Worm (Caenorhabditis elegans): ENCODE data around the gene C01G10.15.

C01G10.15 gene

ce11 chrV:15082291-15082690 lies 4.8 kb downstream of the C01G10.15 start, which contains the start of the genes C01G10.10 and C01G10.9 (continued):
- TF ChIP-seq ets-5 (GFP tag; IDR thresholded peaks at IDR 0.05) (no peak), ceh-8 (GFP tag; optimal IDR thresholded peaks at IDR 0.05) (no peak), nhr-12 (tag; optimal IDR thresholded peaks at IDR 0.05) (no peak), mab-9 (GFP tag; IDR thresholded peaks at IDR 0.05) (peak; percentile 78; the same call in 1 of the 2 replicates), nhr-19 (GFP tag; conservative IDR thresholded peaks at IDR 0.05) (peak; percentile 73), tlp-1 (tag; optimal IDR thresholded peaks at IDR 0.05) (no peak), snu-23 (GFP tag; optimal IDR thresholded peaks at IDR 0.05) (peak; percentile 86), fkh-4 (tag; optimal IDR thresholded peaks at IDR 0.05; ENCODE audit: borderline replicate concordance) (peak; percentile 94), nhr-90 (tag; optimal IDR thresholded peaks at IDR 0.05; ENCODE audit: poor library complexity) (peak; percentile 92), C04F5.9 (tag; optimal IDR thresholded peaks at IDR 0.05) (peak; percentile 83), fos-1 (tag; optimal IDR thresholded peaks at IDR 0.05) (no peak), dpl-1 (GFP tag; optimal IDR thresholded peaks at IDR 0.05) (peak; percentile 45 to 67 (median 56)), Y116A8C.19 (tag; optimal IDR thresholded peaks at IDR 0.05; ENCODE audit: borderline replicate concordance) (peak; percentile 70), sptf-1 (tag; optimal IDR thresholded peaks at IDR 0.05) (no peak), zip-4 (GFP tag; optimal IDR thresholded peaks at IDR 0.05) (peak; percentile 20), efl-1 (optimal IDR thresholded peaks at IDR 0.05) (peak; percentile 40 to 68), efl-1 (GFP tag; optimal IDR thresholded peaks at IDR 0.05 in 1 of 2) (peak; percentile 52 to 95), zag-1 (tag; optimal IDR thresholded peaks at IDR 0.05) (no peak), nhr-237 (tag; optimal IDR thresholded peaks at IDR 0.05) (no peak), unc-130 (tag; optimal IDR thresholded peaks at IDR 0.05) (peak; percentile 34), F16B12.6 (tag; optimal IDR thresholded peaks at IDR 0.05) (no peak), isw-1 (GFP tag; IDR thresholded peaks at IDR 0.05) (peak; percentile 46; the same call in 1 of the 2 replicates), swsn-7 (tag; optimal IDR thresholded peaks at IDR 0.05) (peak; percentile 83), nhr-71 (tag; optimal IDR thresholded peaks at IDR 0.05) (peak; percentile 87), hlh-17 (GFP tag; optimal IDR thresholded peaks at IDR 0.05; ENCODE audit: borderline replicate concordance) (no peak), alr-1 (tag; optimal IDR thresholded peaks at IDR 0.05; ENCODE audit: borderline replicate concordance) (no peak), lir-3 (tag; optimal IDR thresholded peaks at IDR 0.05; ENCODE audit: poor library complexity) (peak; percentile 96), lin-14 (GFP tag; optimal IDR thresholded peaks at IDR 0.05) (peak; percentile 69), C34B4.2 (tag; optimal IDR thresholded peaks at IDR 0.05) (no peak), nhr-47 (tag; optimal IDR thresholded peaks at IDR 0.05) (peak; percentile 86), mep-1 (tag; optimal IDR thresholded peaks at IDR 0.05) (peak; percentile 79), aly-2 (tag; optimal IDR thresholded peaks at IDR 0.05) (no peak), xbp-1 (tag; optimal IDR thresholded peaks at IDR 0.05) (peak; percentile 77), fkh-10 (GFP tag; optimal IDR thresholded peaks at IDR 0.05) (no peak), unc-86 (tag; optimal IDR thresholded peaks at IDR 0.05) (peak; percentile 46), lsy-2 (tag; optimal IDR thresholded peaks at IDR 0.05) (peak; percentile 68 to 70), aha-1 (tag; optimal IDR thresholded peaks at IDR 0.05) (no peak), egl-27 (tag; optimal IDR thresholded peaks at IDR 0.05) (no peak), lin-39 (tag; optimal IDR thresholded peaks at IDR 0.05) (no peak)

- TF ChIP-seq pag-3 (tag; optimal IDR thresholded peaks at IDR 0.05; ENCODE audit: borderline replicate concordance, insufficient read depth) (no peak), blmp-1 (tag; optimal IDR thresholded peaks at IDR 0.05) (peak; percentile 66), dsc-1 (tag; optimal IDR thresholded peaks at IDR 0.05) (peak; percentile 64)
Observed at ce11 chrV:15078560-15078959, 8.5 kb downstream of the C01G10.15 start.
